Worm (Caenorhabditis elegans): ENCODE results near the gene Y57G11C.5.

Gene Y57G11C.5

DNA sequence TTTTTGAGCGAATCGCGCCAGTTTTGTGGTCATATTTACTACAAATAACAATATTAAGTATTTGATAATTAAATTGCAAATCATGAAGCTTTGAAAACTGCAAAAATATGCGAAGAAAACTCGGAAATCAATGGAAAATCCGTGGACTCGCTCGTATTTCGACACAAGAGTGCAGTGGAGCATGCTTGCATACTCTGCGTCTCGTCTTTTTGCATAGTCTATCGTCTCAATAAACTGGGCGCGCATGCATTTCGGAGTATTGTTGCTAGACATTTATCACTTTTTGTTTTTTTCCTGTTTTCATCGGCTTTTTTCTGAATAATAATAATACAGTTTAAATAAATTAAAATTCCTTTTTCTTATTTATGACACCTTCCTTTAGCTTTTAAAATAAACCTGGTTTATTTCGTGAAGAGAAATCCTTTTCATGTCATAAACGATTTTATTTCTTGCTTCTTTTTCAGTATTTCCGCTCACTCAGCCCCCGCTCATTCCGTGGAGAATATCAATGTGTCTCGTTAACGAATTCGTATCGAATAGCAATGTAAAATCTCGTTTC lies 2.5 kb upstream of the Y57G11C.5 start, which contains the start of the genes mrps-7 and Y57G11C.3:
Gene mrps-7, minus strand, starts transcription at position 38 of the 559 bp plus-strand sequence.
Gene Y57G11C.3, plus strand, starts transcription at position 509 of the 559 bp plus-strand sequence.
- TF ChIP-seq ceh-36 (tag; optimal IDR thresholded peaks at IDR 0.05): no peak
- peak; percentile 0 for TF ChIP-seq hmg-4 (GFP tag; optimal IDR thresholded peaks at IDR 0.05)
- TF ChIP-seq hmbx-1 (tag; optimal IDR thresholded peaks at IDR 0.05): no peak
- TF ChIP-seq ama-1 (optimal IDR thresholded peaks at IDR 0.05): no peak
- no peak for TF ChIP-seq tbx-37 (GFP tag; conservative IDR thresholded peaks at IDR 0.05)
- TF ChIP-seq B0310.2 (tag; optimal IDR thresholded peaks at IDR 0.05): no peak
- TF ChIP-seq pes-1 (GFP tag; IDR thresholded peaks at IDR 0.05): no peak
- TF ChIP-seq scrt-1 (GFP tag; IDR thresholded peaks at IDR 0.05): no peak
- TF ChIP-seq aly-1 (tag; optimal IDR thresholded peaks at IDR 0.05): no peak
- TF ChIP-seq F13C5.2 (tag; optimal IDR thresholded peaks at IDR 0.05): peak; percentile 83
- TF ChIP-seq tbx-11 (GFP tag; IDR thresholded peaks at IDR 0.05): no peak
- no peak for TF ChIP-seq sea-1 (GFP tag; conservative IDR thresholded peaks at IDR 0.05)
- no peak for TF ChIP-seq ets-7 (tag; optimal IDR thresholded peaks at IDR 0.05)
- TF ChIP-seq tra-4 (tag; optimal IDR thresholded peaks at IDR 0.05): no peak

DNA sequence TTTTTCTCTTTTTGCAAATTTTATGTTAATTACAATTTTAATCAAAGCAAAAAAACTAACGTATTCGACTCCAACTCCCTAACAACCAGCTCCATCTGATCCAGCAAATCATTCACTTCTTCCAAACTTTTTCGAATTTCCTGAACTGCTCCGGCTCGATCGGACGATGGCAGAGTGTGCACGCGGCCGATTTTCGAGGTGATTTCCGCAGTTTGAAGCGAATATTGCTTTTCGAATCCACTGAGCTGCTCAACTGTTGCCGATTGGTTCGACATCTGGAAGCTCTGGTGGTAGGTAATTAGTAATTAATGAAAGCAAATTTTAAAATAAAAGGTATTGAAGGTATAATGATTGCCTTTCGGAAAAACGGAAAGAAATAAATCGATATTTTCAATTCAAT lies 1.1 kb upstream of the Y57G11C.5 start, which contains the start of gene vti-1:
Gene vti-1, minus strand, starts transcription at position 284 of the 400 bp plus-strand sequence.
- TF ChIP-seq tbx-11 (GFP tag; IDR thresholded peaks at IDR 0.05) (no peak), hnd-1 (tag; optimal IDR thresholded peaks at IDR 0.05) (no peak), tbx-37 (GFP tag; conservative IDR thresholded peaks at IDR 0.05) (no peak), pes-1 (GFP tag; IDR thresholded peaks at IDR 0.05) (no peak), ceh-13 (GFP tag; optimal IDR thresholded peaks at IDR 0.05) (no peak), F13C5.2 (tag; optimal IDR thresholded peaks at IDR 0.05) (no peak), hmg-4 (GFP tag; optimal IDR thresholded peaks at IDR 0.05) (no peak), aly-1 (tag; optimal IDR thresholded peaks at IDR 0.05) (no peak), ama-1 (optimal IDR thresholded peaks at IDR 0.05) (no peak)

ce11 chrIV:14764719-14765173 lies 490 bp downstream of the Y57G11C.5 start:
- no peak for TF ChIP-seq flt-1 (GFP tag; IDR thresholded peaks at IDR 0.05)
- TF ChIP-seq tbx-11 (GFP tag; IDR thresholded peaks at IDR 0.05): no peak
- TF ChIP-seq scrt-1 (GFP tag; IDR thresholded peaks at IDR 0.05): no peak
- TF ChIP-seq ceh-13 (GFP tag; optimal IDR thresholded peaks at IDR 0.05): no peak
- TF ChIP-seq ets-7 (tag; optimal IDR thresholded peaks at IDR 0.05): no peak

DNA sequence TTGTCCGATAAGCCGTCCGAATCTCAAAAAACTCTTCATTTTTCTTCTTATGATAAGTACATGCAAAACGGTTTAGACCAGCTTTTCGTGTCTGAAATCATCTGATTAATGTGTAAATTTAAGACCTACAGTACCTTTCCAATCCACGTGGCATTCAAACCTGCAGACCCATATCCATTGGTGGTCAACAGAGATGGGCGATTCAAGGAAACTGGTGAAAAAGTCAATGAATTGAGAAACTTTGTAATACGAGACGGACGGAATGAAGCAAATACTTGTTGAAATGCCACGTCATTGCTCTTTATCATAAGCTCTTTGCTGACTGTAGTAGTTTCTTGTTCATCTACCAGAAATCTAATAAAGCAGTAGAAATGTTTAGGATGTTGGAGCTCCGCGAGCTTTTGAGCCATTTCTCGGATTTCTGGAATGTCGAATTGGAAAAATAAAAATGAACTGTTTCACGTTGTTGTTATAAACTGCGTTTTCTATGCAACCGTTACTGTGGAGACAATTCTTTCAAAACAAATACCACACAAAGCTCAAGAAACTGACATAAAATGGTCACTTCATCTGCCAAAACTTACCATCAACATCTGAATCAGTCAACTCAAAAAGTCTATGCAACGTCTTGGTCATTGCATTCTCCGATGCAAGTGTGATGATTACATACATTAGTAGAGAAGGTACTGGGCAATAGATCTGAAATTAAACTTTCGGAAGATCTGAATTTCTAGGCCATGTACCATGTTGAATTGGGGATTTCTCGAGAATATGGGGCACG lies 1.1 kb downstream of the Y57G11C.5 start:
- TF ChIP-seq hmbx-1 (tag; optimal IDR thresholded peaks at IDR 0.05) (no peak), ceh-13 (GFP tag; optimal IDR thresholded peaks at IDR 0.05) (no peak), ceh-36 (tag; optimal IDR thresholded peaks at IDR 0.05) (no peak), B0310.2 (tag; optimal IDR thresholded peaks at IDR 0.05) (no peak)

DNA sequence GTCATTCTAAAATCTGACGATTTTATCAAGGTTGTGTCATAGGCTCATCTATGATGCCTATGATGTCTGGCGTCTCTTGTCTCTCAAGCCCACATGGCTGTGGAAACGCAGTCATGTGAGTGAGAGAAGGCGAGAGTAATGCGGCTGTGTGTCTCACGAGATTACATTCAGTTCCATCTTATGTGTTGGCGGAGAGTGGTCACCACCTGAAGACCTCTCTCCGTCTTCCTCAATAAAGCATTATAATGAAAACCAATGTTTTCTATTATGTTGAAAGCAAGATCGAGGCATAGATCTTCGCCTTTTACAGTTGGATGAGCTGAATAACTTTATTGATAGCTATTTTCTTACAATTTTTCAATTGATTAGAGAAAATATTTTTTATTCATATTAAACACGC lies 1.9 kb downstream of the Y57G11C.5 start:
- TF ChIP-seq F13C5.2 (tag; optimal IDR thresholded peaks at IDR 0.05): peak; percentile 7

DNA sequence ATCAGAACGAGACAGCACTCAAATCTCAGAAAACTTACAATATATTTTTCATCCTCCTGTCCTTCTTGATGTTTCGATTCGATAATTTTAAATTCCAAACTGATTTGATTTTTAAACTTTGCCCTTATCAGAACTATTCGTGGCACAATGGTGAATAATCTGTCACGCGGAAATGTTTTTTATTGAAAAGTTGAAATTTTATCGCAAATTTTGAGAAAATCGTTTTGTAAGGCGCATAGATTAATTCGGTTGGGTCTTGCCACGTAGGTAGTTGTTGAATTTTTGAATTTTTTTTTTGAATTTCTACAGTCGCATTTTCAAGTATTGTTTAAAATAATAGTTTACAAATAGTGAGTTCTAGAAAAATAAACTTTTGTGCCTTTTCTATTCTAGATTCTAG lies 4.4 kb downstream of the Y57G11C.5 start, which contains the start of gene ptp-5.2:
Gene ptp-5.2, minus strand, starts transcription at position 101 of the 400 bp plus-strand sequence.
- no peak for TF ChIP-seq ama-1 (optimal IDR thresholded peaks at IDR 0.05)
- no peak for TF ChIP-seq ets-7 (tag; optimal IDR thresholded peaks at IDR 0.05)
- no peak for TF ChIP-seq pes-1 (GFP tag; IDR thresholded peaks at IDR 0.05)
- TF ChIP-seq sea-1 (GFP tag; conservative IDR thresholded peaks at IDR 0.05): no peak
- no peak for TF ChIP-seq tbx-11 (GFP tag; IDR thresholded peaks at IDR 0.05)
- no peak for TF ChIP-seq scrt-1 (GFP tag; IDR thresholded peaks at IDR 0.05)
- no peak for TF ChIP-seq tra-4 (tag; optimal IDR thresholded peaks at IDR 0.05)
- TF ChIP-seq aly-1 (tag; optimal IDR thresholded peaks at IDR 0.05): no peak
- no peak for TF ChIP-seq hmbx-1 (tag; optimal IDR thresholded peaks at IDR 0.05)
- no peak for TF ChIP-seq hnd-1 (tag; optimal IDR thresholded peaks at IDR 0.05)
- TF ChIP-seq flt-1 (GFP tag; IDR thresholded peaks at IDR 0.05): no peak
- no peak for TF ChIP-seq F13C5.2 (tag; optimal IDR thresholded peaks at IDR 0.05)
- TF ChIP-seq tbx-37 (GFP tag; conservative IDR thresholded peaks at IDR 0.05): no peak

DNA sequence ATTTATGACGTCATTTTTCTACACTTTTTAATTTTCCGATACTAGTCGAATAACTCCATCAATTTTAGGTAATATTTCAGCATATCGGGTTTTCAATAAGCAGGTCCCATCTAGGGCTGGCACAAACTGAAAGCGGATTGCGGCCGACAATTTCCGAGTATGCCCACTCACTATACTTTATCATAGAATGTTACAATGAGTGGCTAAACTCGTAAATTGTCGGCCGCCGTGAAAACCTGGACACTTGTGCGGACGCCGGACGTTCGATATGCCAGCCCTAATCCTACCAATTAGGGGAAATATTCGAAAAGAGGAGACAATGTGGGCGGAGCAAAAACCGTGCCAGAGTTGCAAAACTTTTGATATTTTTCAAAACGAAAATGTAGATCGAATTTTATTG lies 5.6 kb downstream of the Y57G11C.5 start:
- TF ChIP-seq sea-1 (GFP tag; conservative IDR thresholded peaks at IDR 0.05) (no peak), tra-4 (tag; optimal IDR thresholded peaks at IDR 0.05) (no peak), hmbx-1 (tag; optimal IDR thresholded peaks at IDR 0.05) (no peak), flt-1 (GFP tag; IDR thresholded peaks at IDR 0.05) (no peak), hmg-4 (GFP tag; optimal IDR thresholded peaks at IDR 0.05) (no peak), pes-1 (GFP tag; IDR thresholded peaks at IDR 0.05) (no peak), hnd-1 (tag; optimal IDR thresholded peaks at IDR 0.05) (no peak), aly-1 (tag; optimal IDR thresholded peaks at IDR 0.05) (no peak), ets-7 (tag; optimal IDR thresholded peaks at IDR 0.05) (no peak), B0310.2 (tag; optimal IDR thresholded peaks at IDR 0.05) (no peak), scrt-1 (GFP tag; IDR thresholded peaks at IDR 0.05) (no peak), tbx-11 (GFP tag; IDR thresholded peaks at IDR 0.05) (no peak), tbx-37 (GFP tag; conservative IDR thresholded peaks at IDR 0.05) (no peak), ceh-13 (GFP tag; optimal IDR thresholded peaks at IDR 0.05) (no peak), F13C5.2 (tag; optimal IDR thresholded peaks at IDR 0.05) (no peak), ceh-36 (tag; optimal IDR thresholded peaks at IDR 0.05) (no peak), ama-1 (optimal IDR thresholded peaks at IDR 0.05) (no peak)

- no peak for TF ChIP-seq tbx-11 (GFP tag; IDR thresholded peaks at IDR 0.05)
- TF ChIP-seq ceh-13 (GFP tag; optimal IDR thresholded peaks at IDR 0.05): no peak
- TF ChIP-seq ets-7 (tag; optimal IDR thresholded peaks at IDR 0.05): no peak
These were observed 7.5 kb downstream of the Y57G11C.5 start for ce11 chrIV:14757786-14758185.

Data from whole organism, early embryonic.